Fruit fly (Drosophila melanogaster) whole organism, embryonic: ENCODE data around the gene CG33947.
A peak's percentile ranks its signal among the peaks of the same experiment; 100 is the strongest.

ENCODE experiments used
- Aef1 ChIP-seq: fragments of 200-800 bp; sonication (Bioruptor generic); IDR thresholded peaks from 3 replicates; pipeline ENCODE4 v1.3.6; 2022; ENCODE audit warnings: missing biosample characterization, missing genetic modification characterization
- BEAF-32 ChIP-seq: fragments of 200-800 bp; sonication (Bioruptor generic); optimal IDR thresholded peaks from 3 replicates; lab custom pipeline; 2017; ENCODE audit warnings: missing biosample characterization, missing genetic modification characterization, mild to moderate bottlenecking, moderate library complexity, missing genetic modification reagents
- CG10209 ChIP-seq: fragments of 200-800 bp; sonication (Bioruptor generic); optimal IDR thresholded peaks from 3 replicates; lab custom pipeline; 2017; ENCODE audit warnings: missing biosample characterization, mild to moderate bottlenecking, missing genetic modification characterization, missing genetic modification reagents
- CG10267 ChIP-seq: fragments of 200-800 bp; sonication (Bioruptor generic); optimal IDR thresholded peaks from 2 replicates; lab custom pipeline; 2018; ENCODE audit warnings: missing biosample characterization, mild to moderate bottlenecking, missing genetic modification characterization, moderate library complexity
- CG10654 ChIP-seq: fragments of 200-800 bp; sonication (Bioruptor generic); optimal IDR thresholded peaks from 2 replicates; lab custom pipeline; 2016; ENCODE audit warnings: missing biosample characterization, missing genetic modification characterization
- CG11504 ChIP-seq: fragments of 200-800 bp; sonication (Bioruptor generic); optimal IDR thresholded peaks from 3 replicates; lab custom pipeline; 2019; ENCODE audit warnings: missing biosample characterization, mild to moderate bottlenecking, missing genetic modification characterization, moderate library complexity
- CG13287 ChIP-seq: fragments of 200-800 bp; sonication (Bioruptor generic); IDR thresholded peaks from 2 replicates; pipeline ENCODE4 v1.3.6; 2022; ENCODE audit warnings: missing biosample characterization, missing genetic modification characterization; ENCODE audit not compliant: partially characterized antibody
- CG1529 ChIP-seq: fragments of 200-800 bp; sonication (Bioruptor generic); optimal IDR thresholded peaks from 3 replicates; lab custom pipeline; 2018; ENCODE audit warnings: missing biosample characterization, missing genetic modification characterization
- CG15514 ChIP-seq: fragments of 200-800 bp; sonication (Bioruptor generic); optimal IDR thresholded peaks from 3 replicates; lab custom pipeline; 2017; ENCODE audit warnings: missing biosample characterization, missing genetic modification characterization, mild to moderate bottlenecking, moderate library complexity, missing genetic modification reagents
- CG17186 ChIP-seq: fragments of 200-800 bp; sonication (Bioruptor generic); optimal IDR thresholded peaks from 3 replicates; lab custom pipeline; 2017; ENCODE audit warnings: missing biosample characterization, missing genetic modification reagents, missing genetic modification characterization
- CG17829 ChIP-seq: fragments of 200-800 bp; optimal IDR thresholded peaks from 2 replicates; lab custom pipeline; 2019; ENCODE audit warnings: missing biosample characterization, mild to moderate bottlenecking, missing genetic modification characterization, moderate library complexity
- CG30020 ChIP-seq: fragments of 200-800 bp; optimal IDR thresholded peaks from 2 replicates; lab custom pipeline; 2019; ENCODE audit warnings: missing biosample characterization, mild to moderate bottlenecking, missing genetic modification characterization, moderate library complexity
- CG31441 ChIP-seq: fragments of 200-800 bp; sonication (Bioruptor generic); IDR thresholded peaks from 2 replicates; pipeline ENCODE4 v1.3.6; 2022; ENCODE audit warnings: missing biosample characterization, missing genetic modification characterization
- CG32772 ChIP-seq: fragments of 200-800 bp; sonication (Bioruptor generic); IDR thresholded peaks from 2 replicates; pipeline ENCODE4 v1.3.6; 2022; ENCODE audit warnings: missing biosample characterization, missing genetic modification characterization
- CG34422 ChIP-seq: fragments of 200-800 bp; sonication (Bioruptor generic); IDR thresholded peaks from 3 replicates; pipeline ENCODE4 v1.3.6; 2022; ENCODE audit warnings: missing biosample characterization, missing genetic modification characterization
- CG3838 ChIP-seq: fragments of 200-800 bp; sonication (Bioruptor generic); optimal IDR thresholded peaks from 3 replicates; lab custom pipeline; 2016; ENCODE audit warnings: missing biosample characterization, missing genetic modification characterization
- CG4424 ChIP-seq: fragments of 200-800 bp; sonication (Bioruptor generic); optimal IDR thresholded peaks from 3 replicates; lab custom pipeline; 2016; ENCODE audit warnings: missing biosample characterization, missing genetic modification characterization
- CG4854 ChIP-seq: fragments of 200-800 bp; sonication (Bioruptor generic); optimal IDR thresholded peaks from 2 replicates; lab custom pipeline; 2016; ENCODE audit warnings: missing biosample characterization, missing genetic modification characterization, inconsistent platforms
- CG6254 ChIP-seq: fragments of 200-800 bp; sonication (Bioruptor generic); optimal IDR thresholded peaks from 3 replicates; lab custom pipeline; 2017; ENCODE audit warnings: mild to moderate bottlenecking, missing biosample characterization, missing genetic modification reagents, missing genetic modification characterization
- CG8290 ChIP-seq, 3 experiments: fragments of 200-800 bp; sonication (Bioruptor generic); optimal IDR thresholded peaks; 2 replicates each; lab custom pipeline; 2016 to 2019; ENCODE audit warnings: missing biosample characterization in 3 of 3, missing genetic modification characterization in 3 of 3, mild to moderate bottlenecking in 2 of 3, moderate library complexity in 1 of 3
- CG8388 ChIP-seq: fragments of 200-800 bp; sonication (Bioruptor generic); optimal IDR thresholded peaks from 2 replicates; lab custom pipeline; 2019; ENCODE audit warnings: missing biosample characterization, mild to moderate bottlenecking, missing genetic modification characterization, moderate library complexity
- CG9817 ChIP-seq: fragments of 200-800 bp; sonication (Bioruptor generic); optimal IDR thresholded peaks from 2 replicates; lab custom pipeline; 2018; ENCODE audit warnings: missing biosample characterization, mild to moderate bottlenecking, missing genetic modification characterization, moderate library complexity
- Dbx ChIP-seq: fragments of 200-800 bp; sonication (Bioruptor generic); IDR thresholded peaks from 3 replicates; pipeline ENCODE4 v1.3.6; 2022; ENCODE audit warnings: missing biosample characterization, missing genetic modification characterization
- Dek ChIP-seq: fragments of 200-800 bp; sonication (Bioruptor generic); optimal IDR thresholded peaks from 3 replicates; lab custom pipeline; 2019; ENCODE audit warnings: missing biosample characterization, mild to moderate bottlenecking, missing genetic modification characterization, moderate library complexity
- Eip74EF ChIP-seq, 2 experiments: fragments of 200-800 bp in 1 of 2; fragments of >200 bp in 1 of 2; sonication (Bioruptor generic) in 1 of 2; optimal IDR thresholded peaks; 2 replicates each; lab custom pipeline; 2017 to 2019; ENCODE audit warnings: missing biosample characterization in 2 of 2, missing genetic modification characterization in 2 of 2, mild to moderate bottlenecking in 1 of 2, moderate library complexity in 1 of 2
- Ets65A ChIP-seq: fragments of 200-800 bp; sonication (Bioruptor generic); peaks from one replicate; lab custom pipeline; 2016; ENCODE audit warnings: missing biosample characterization, missing genetic modification characterization
- HHEX ChIP-seq: fragments of 200-800 bp; sonication (Bioruptor generic); optimal IDR thresholded peaks from 3 replicates; lab custom pipeline; 2017; ENCODE audit warnings: missing biosample characterization, mild to moderate bottlenecking, missing genetic modification characterization, missing genetic modification reagents
- HLH54F ChIP-seq: fragments of 200-800 bp; sonication (Bioruptor generic); optimal IDR thresholded peaks from 3 replicates; lab custom pipeline; 2016; ENCODE audit warnings: missing biosample characterization, missing genetic modification characterization
- MTF-1 ChIP-seq: fragments of 200-800 bp; sonication (Bioruptor generic); optimal IDR thresholded peaks from 2 replicates; lab custom pipeline; 2018; ENCODE audit warnings: missing biosample characterization, mild to moderate bottlenecking, missing genetic modification characterization, borderline replicate concordance
- Mrtf ChIP-seq: fragments of 200-800 bp; sonication (Bioruptor generic); IDR thresholded peaks from 3 replicates; pipeline ENCODE4 v1.3.6; 2022; ENCODE audit warnings: missing biosample characterization, missing genetic modification characterization
- Opbp ChIP-seq: fragments of 200-800 bp; sonication (Bioruptor generic); IDR thresholded peaks from 3 replicates; pipeline ENCODE4 v1.3.6; 2022; ENCODE audit warnings: missing biosample characterization, missing genetic modification characterization; ENCODE audit not compliant: partially characterized antibody
- Pdp1 ChIP-seq, 2 experiments: fragments of 200-800 bp; sonication (Bioruptor generic); optimal IDR thresholded peaks; 3 replicates each; lab custom pipeline; 2016; ENCODE audit warnings: missing biosample characterization in 2 of 2, missing genetic modification characterization in 2 of 2, mild to moderate bottlenecking in 1 of 2, moderate library complexity in 1 of 2
- Sin3A ChIP-seq: fragments of >200 bp; optimal IDR thresholded peaks from 2 replicates; lab custom pipeline; 2018
- Sry-δ ChIP-seq: fragments of 200-800 bp; sonication (Bioruptor generic); optimal IDR thresholded peaks from 2 replicates; lab custom pipeline; 2016; ENCODE audit warnings: missing biosample characterization, missing genetic modification characterization
- abd-A ChIP-seq: fragments of 200-800 bp; sonication (Bioruptor generic); optimal IDR thresholded peaks from 3 replicates; lab custom pipeline; 2019; ENCODE audit warnings: missing biosample characterization, mild to moderate bottlenecking, missing genetic modification characterization, moderate library complexity
- cg ChIP-seq: fragments of 200-800 bp; sonication (Bioruptor generic); optimal IDR thresholded peaks from 3 replicates; lab custom pipeline; 2019; ENCODE audit warnings: missing biosample characterization, mild to moderate bottlenecking, missing genetic modification characterization, moderate library complexity
- dm ChIP-seq: fragments of 200-800 bp; sonication (Bioruptor generic); optimal IDR thresholded peaks from 3 replicates; lab custom pipeline; 2016; ENCODE audit warnings: missing biosample characterization, missing genetic modification characterization
- esg ChIP-seq: fragments of 200-800 bp; sonication (Bioruptor generic); conservative IDR thresholded peaks from 2 replicates; pipeline ENCODE4 v1.3.6; 2022; ENCODE audit warnings: missing biosample characterization, missing genetic modification characterization
- eyg ChIP-seq: fragments of 200-800 bp; sonication (Bioruptor generic); optimal IDR thresholded peaks from 3 replicates; lab custom pipeline; 2016; ENCODE audit warnings: missing biosample characterization, missing genetic modification characterization
- fd3F ChIP-seq: fragments of 200-800 bp; sonication (Bioruptor generic); optimal IDR thresholded peaks from 2 replicates; lab custom pipeline; 2018; ENCODE audit warnings: missing biosample characterization, mild to moderate bottlenecking, missing genetic modification characterization, moderate library complexity
- gcm ChIP-seq: fragments of 200-800 bp; sonication (Bioruptor generic); optimal IDR thresholded peaks from 2 replicates; lab custom pipeline; 2019; ENCODE audit warnings: missing biosample characterization, mild to moderate bottlenecking, missing genetic modification characterization, moderate library complexity
- gcm2 ChIP-seq: fragments of 200-800 bp; sonication (Bioruptor generic); optimal IDR thresholded peaks from 2 replicates; lab custom pipeline; 2016; ENCODE audit warnings: missing biosample characterization, missing genetic modification characterization
- jing ChIP-seq: fragments of 200-800 bp; sonication (Bioruptor generic); optimal IDR thresholded peaks from 2 replicates; lab custom pipeline; 2018; ENCODE audit warnings: missing biosample characterization, mild to moderate bottlenecking, missing genetic modification characterization
- p53 ChIP-seq: fragments of 200-800 bp; sonication (Bioruptor generic); optimal IDR thresholded peaks from 2 replicates; lab custom pipeline; 2016; ENCODE audit warnings: missing biosample characterization, missing genetic modification characterization
- ranshi ChIP-seq: fragments of 200-800 bp; sonication (Bioruptor generic); IDR thresholded peaks from 2 replicates; pipeline ENCODE4 v1.3.6; 2022; ENCODE audit warnings: missing biosample characterization, missing genetic modification characterization
- row ChIP-seq: fragments of 200-800 bp; sonication (Bioruptor generic); IDR thresholded peaks from 3 replicates; pipeline ENCODE4 v1.3.6; 2022; ENCODE audit warnings: missing biosample characterization, missing genetic modification characterization
- sd ChIP-seq: fragments of 200-800 bp; sonication (Bioruptor generic); optimal IDR thresholded peaks from 3 replicates; lab custom pipeline; 2018; ENCODE audit warnings: missing biosample characterization, mild to moderate bottlenecking, missing genetic modification characterization, moderate library complexity
- stwl ChIP-seq: fragments of 200-800 bp; sonication (Bioruptor generic); optimal IDR thresholded peaks from 3 replicates; lab custom pipeline; 2018; ENCODE audit warnings: missing biosample characterization, mild to moderate bottlenecking, missing genetic modification characterization, moderate library complexity
- toy ChIP-seq: fragments of 200-800 bp; sonication (Bioruptor generic); IDR thresholded peaks from 2 replicates; pipeline ENCODE4 v1.3.6; 2022; ENCODE audit warnings: missing biosample characterization, missing genetic modification characterization
- trem ChIP-seq: fragments of 200-800 bp; optimal IDR thresholded peaks from 3 replicates; lab custom pipeline; 2019; ENCODE audit warnings: missing biosample characterization, mild to moderate bottlenecking, missing genetic modification characterization, moderate library complexity
- vvl ChIP-seq: fragments of 200-800 bp; sonication (Bioruptor generic); IDR thresholded peaks from 2 replicates; pipeline ENCODE4 v1.3.6; 2022; ENCODE audit warnings: missing biosample characterization, missing genetic modification characterization

Gene CG33947

DNA sequence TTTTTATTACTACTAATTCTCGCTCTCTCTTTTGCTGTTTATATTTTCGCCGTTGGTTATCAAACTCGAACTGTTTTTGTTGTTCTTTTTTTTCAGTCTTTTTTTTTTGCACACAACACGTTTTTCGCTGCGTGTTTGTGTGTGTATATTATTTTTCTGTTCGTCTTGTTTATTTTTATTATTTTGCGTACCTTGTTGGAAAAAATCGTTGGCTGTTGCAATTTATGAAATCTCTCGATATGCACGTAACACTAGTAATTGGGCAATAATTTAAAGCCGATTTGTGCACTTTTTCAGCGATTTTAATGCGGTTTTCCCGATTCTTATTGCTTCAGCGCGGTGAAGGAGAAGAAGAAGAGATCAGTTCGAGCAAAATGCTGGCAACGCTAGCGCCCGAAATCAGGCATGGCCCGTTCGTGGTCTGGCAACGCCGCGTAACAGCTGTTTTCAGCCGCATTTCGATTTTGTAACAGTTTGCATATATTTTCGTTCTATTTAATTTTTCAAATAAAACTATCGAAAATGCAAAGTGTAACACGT is 24.2 kb downstream of the CG33947 start, which contains the start of the genes FoxK and mRpL2 (continued):
- peak; percentile 26 for TF ChIP-seq cg (GFP tag; lab: Kevin White, UChicago)
- peak; percentile 74; the same call in 2 of the 3 replicates for TF ChIP-seq CG34422 (GFP tag; lab: Robert Waterston, UW)
- TF ChIP-seq p53 = no peak
- peak; percentile 2 for TF ChIP-seq gcm2 (GFP tag; lab: Kevin White, UChicago)
- TF ChIP-seq CG8388 (GFP tag; lab: Kevin White, UChicago) = no peak
- no peak for TF ChIP-seq esg (GFP tag; lab: Robert Waterston, UW)
- no peak for TF ChIP-seq CG10209 (GFP tag; lab: Kevin White, UChicago)
- peak; percentile 47 for TF ChIP-seq BEAF-32 (GFP tag; lab: Kevin White, UChicago)
- peak; percentile 2 for TF ChIP-seq CG11504 (tag; lab: Kevin White, UChicago)
- TF ChIP-seq CG1529 (GFP tag; lab: Kevin White, UChicago) = no peak
- TF ChIP-seq abd-A (tag; lab: Kevin White, UChicago) = no peak
- TF ChIP-seq CG4424 (GFP tag; lab: Kevin White, UChicago) = no peak
- TF ChIP-seq toy (GFP tag; lab: Robert Waterston, UW) = no peak
- peak; percentile 55; the same call in 2 of the 3 replicates for TF ChIP-seq Opbp
- no peak for TF ChIP-seq CG3838
- TF ChIP-seq Aef1 (GFP tag; lab: Robert Waterston, UW) = no peak
- no peak for TF ChIP-seq CG6254 (GFP tag; lab: Kevin White, UChicago)
- TF ChIP-seq CG32772 = no peak
- no peak for TF ChIP-seq HLH54F (GFP tag; lab: Kevin White, UChicago)
- TF ChIP-seq CG4854 = no peak
- peak; percentile 25 for TF ChIP-seq CG17829
- no peak for TF ChIP-seq fd3F
- no peak for TF ChIP-seq Dek (tag; lab: Kevin White, UChicago)
- no peak for TF ChIP-seq HHEX (GFP tag; lab: Kevin White, UChicago)
- TF ChIP-seq Pdp1 (GFP tag; optimal IDR thresholded peaks at IDR 0.05; lab: Kevin White, UChicago) = peak in 1 of 2 experiments; percentile 72
- no peak for TF ChIP-seq Ets65A
- peak; percentile 53 for TF ChIP-seq CG17186 (GFP tag; lab: Kevin White, UChicago)
- peak; percentile 20; the same call in 1 of the 3 replicates for TF ChIP-seq row
- TF ChIP-seq MTF-1 = peak; percentile 55
- TF ChIP-seq jing (GFP tag; lab: Kevin White, UChicago) = no peak
- TF ChIP-seq Mrtf (GFP tag; lab: Robert Waterston, UW) = no peak
- peak; percentile 63 for TF ChIP-seq trem (tag; lab: Kevin White, UChicago)
- TF ChIP-seq vvl (GFP tag; lab: Robert Waterston, UW) = peak; percentile 56; the same call in 1 of the 2 replicates
- TF ChIP-seq CG15514 (GFP tag; lab: Kevin White, UChicago) = peak; percentile 69
- TF ChIP-seq CG31441 (GFP tag; lab: Robert Waterston, UW) = no peak
- peak; percentile 83 for TF ChIP-seq stwl (tag; lab: Kevin White, UChicago)
- peak; percentile 57; the same call in 1 of the 2 replicates for TF ChIP-seq CG13287 (GFP tag; lab: Robert Waterston, UW)
- no peak for TF ChIP-seq Eip74EF (GFP tag; optimal IDR thresholded peaks at IDR 0.05; lab: Kevin White, UChicago)
- TF ChIP-seq dm (GFP tag; lab: Kevin White, UChicago) = peak; percentile 90

DNA sequence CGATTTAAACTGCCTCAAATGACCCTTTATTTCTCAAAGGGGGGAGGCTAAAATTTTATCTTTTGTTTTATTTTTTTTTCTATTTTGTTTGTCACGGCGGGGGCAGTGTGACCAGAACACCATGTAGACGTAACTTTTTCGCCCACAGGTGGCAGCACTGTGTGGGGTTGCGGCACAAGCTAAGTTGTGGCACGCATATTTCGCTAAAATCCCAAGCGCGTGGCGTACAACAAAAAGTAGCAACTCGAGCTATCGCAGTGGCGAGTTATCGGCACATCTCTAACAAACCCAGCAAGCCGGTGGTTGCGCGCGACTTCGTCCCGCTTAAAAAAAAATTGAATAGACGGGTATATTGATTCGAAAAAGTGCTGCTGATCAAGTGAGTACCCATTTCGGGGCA is 26.8 kb downstream of the CG33947 start, which contains the start of the genes Ufd1 and NaPi-III:
Ufd1 (minus strand) TSS at position 129 of the 400 bp plus-strand sequence.
NaPi-III (plus strand) TSS at position 261 of the 400 bp plus-strand sequence.
- TF ChIP-seq gcm (GFP tag; lab: Kevin White, UChicago) (peak; percentile 8), ranshi (GFP tag; lab: Robert Waterston, UW) (peak; percentile 45; the same call in 1 of the 2 replicates), CG10654 (GFP tag; lab: Kevin White, UChicago) (no peak), sd (tag; lab: Kevin White, UChicago) (peak; percentile 77), CG9817 (tag; lab: Kevin White, UChicago) (peak; percentile 15), Dbx (GFP tag; lab: Robert Waterston, UW) (peak; percentile 69; the same call in 2 of the 3 replicates), CG8290 (GFP tag; optimal IDR thresholded peaks at IDR 0.05; lab: Kevin White, UChicago) (peak; percentile 26), CG8290 (tag; optimal IDR thresholded peaks at IDR 0.05; lab: Kevin White, UChicago) (peak in 1 of 2 experiments; percentile 90), CG10267 (tag; lab: Kevin White, UChicago) (peak; percentile 62), eyg (GFP tag; lab: Kevin White, UChicago) (peak; percentile 71), Sin3A (lab: Kevin White, UChicago) (peak; percentile 79), CG30020 (peak; percentile 19), Sry-δ (peak; percentile 97)
